Fruit fly (Drosophila melanogaster): ENCODE results near the gene if.

- no peak for TF ChIP-seq sage (GFP tag; optimal IDR thresholded peaks at IDR 0.05)
- no peak for TF ChIP-seq psq (GFP tag; optimal IDR thresholded peaks at IDR 0.05)
- TF ChIP-seq Myc (optimal IDR thresholded peaks at IDR 0.05) = no peak
- TF ChIP-seq br (GFP tag; optimal IDR thresholded peaks at IDR 0.05) = no peak
- TF ChIP-seq N (GFP tag; optimal IDR thresholded peaks at IDR 0.05) = no peak
- no peak for TF ChIP-seq Vsx2 (GFP tag; optimal IDR thresholded peaks at IDR 0.05; ENCODE audit: partially characterized antibody)
- no peak for TF ChIP-seq rgr (GFP tag; optimal IDR thresholded peaks at IDR 0.05)
These were observed 5.0 kb downstream of the if start for dm6 chrX:16778138-16778672.

All from whole organism, wandering third instar larva.